Fruit fly (Drosophila melanogaster): Measurements from ENCODE around the gene CG15465.
A peak's percentile ranks its signal among the peaks of the same experiment; 100 is the strongest.

Gene CG15465

dm6 chrX:5152888-5153287, 67.3 kb downstream of the CG15465 start:
- TF ChIP-seq dsf (GFP tag; optimal IDR thresholded peaks at IDR 0.05; ENCODE audit: borderline replicate concordance) (no peak), Myc (optimal IDR thresholded peaks at IDR 0.05) (peak; percentile 33), Hr78 (GFP tag; optimal IDR thresholded peaks at IDR 0.05) (no peak)

dm6 chrX:5164924-5165323, 79.4 kb downstream of the CG15465 start:
- no peak for TF ChIP-seq h (GFP tag; optimal IDR thresholded peaks at IDR 0.05)
- no peak for TF ChIP-seq GATAd (GFP tag; optimal IDR thresholded peaks at IDR 0.05)
- TF ChIP-seq Vsx2 (GFP tag; optimal IDR thresholded peaks at IDR 0.05; ENCODE audit: partially characterized antibody): no peak
- no peak for TF ChIP-seq Mio (GFP tag; optimal IDR thresholded peaks at IDR 0.05)
- no peak for TF ChIP-seq N (GFP tag; optimal IDR thresholded peaks at IDR 0.05)
- no peak for TF ChIP-seq Myc (optimal IDR thresholded peaks at IDR 0.05)
- no peak for TF ChIP-seq rgr (GFP tag; optimal IDR thresholded peaks at IDR 0.05)
- no peak for TF ChIP-seq Hr83 (GFP tag; optimal IDR thresholded peaks at IDR 0.05; ENCODE audit: poor library complexity, severe bottlenecking)
- no peak for TF ChIP-seq woc (GFP tag; optimal IDR thresholded peaks at IDR 0.05)
- TF ChIP-seq Abd-B (GFP tag; optimal IDR thresholded peaks at IDR 0.05): no peak
- no peak for TF ChIP-seq OdsH (GFP tag; optimal IDR thresholded peaks at IDR 0.05)
- no peak for TF ChIP-seq tai (GFP tag; optimal IDR thresholded peaks at IDR 0.05)
- no peak for TF ChIP-seq Dif (GFP tag; optimal IDR thresholded peaks at IDR 0.05; ENCODE audit: partially characterized antibody)
- no peak for TF ChIP-seq dsf (GFP tag; optimal IDR thresholded peaks at IDR 0.05; ENCODE audit: borderline replicate concordance)

- TF ChIP-seq tai (GFP tag; optimal IDR thresholded peaks at IDR 0.05): no peak
- no peak for TF ChIP-seq CG9705 (GFP tag; optimal IDR thresholded peaks at IDR 0.05)
- no peak for TF ChIP-seq GATAd (GFP tag; optimal IDR thresholded peaks at IDR 0.05)
- TF ChIP-seq brk (GFP tag; optimal IDR thresholded peaks at IDR 0.05): no peak
- TF ChIP-seq Abd-B (GFP tag; optimal IDR thresholded peaks at IDR 0.05): no peak
- TF ChIP-seq Dif (GFP tag; optimal IDR thresholded peaks at IDR 0.05; ENCODE audit: partially characterized antibody): no peak
- TF ChIP-seq dl (GFP tag; optimal IDR thresholded peaks at IDR 0.05; ENCODE audit: insufficient read depth in 1 of 2, partially characterized antibody in 2 of 2): no peak
- TF ChIP-seq Hr83 (GFP tag; optimal IDR thresholded peaks at IDR 0.05; ENCODE audit: poor library complexity, severe bottlenecking): no peak
- no peak for TF ChIP-seq Mio (GFP tag; optimal IDR thresholded peaks at IDR 0.05)
- TF ChIP-seq Hnf4 (GFP tag; optimal IDR thresholded peaks at IDR 0.05): no peak
- TF ChIP-seq Sp1 (GFP tag; optimal IDR thresholded peaks at IDR 0.05): no peak
- no peak for TF ChIP-seq dsf (GFP tag; optimal IDR thresholded peaks at IDR 0.05; ENCODE audit: borderline replicate concordance)
- TF ChIP-seq CG32264 (GFP tag; optimal IDR thresholded peaks at IDR 0.05): no peak
- no peak for TF ChIP-seq lola (GFP tag; optimal IDR thresholded peaks at IDR 0.05)
- no peak for TF ChIP-seq HLH106 (tag; optimal IDR thresholded peaks at IDR 0.05)
- TF ChIP-seq psq (GFP tag; optimal IDR thresholded peaks at IDR 0.05): no peak
- no peak for TF ChIP-seq ey (GFP tag; optimal IDR thresholded peaks at IDR 0.05)
- no peak for TF ChIP-seq pan (optimal IDR thresholded peaks at IDR 0.05)
Observed at dm6 chrX:5168193-5168592, 82.6 kb downstream of the CG15465 start.

- TF ChIP-seq Hnf4 (GFP tag; optimal IDR thresholded peaks at IDR 0.05): no peak
- TF ChIP-seq Myc (optimal IDR thresholded peaks at IDR 0.05): no peak
- TF ChIP-seq GATAd (GFP tag; optimal IDR thresholded peaks at IDR 0.05): no peak
- no peak for TF ChIP-seq Dif (GFP tag; optimal IDR thresholded peaks at IDR 0.05; ENCODE audit: partially characterized antibody)
- TF ChIP-seq N (GFP tag; optimal IDR thresholded peaks at IDR 0.05): no peak
- no peak for TF ChIP-seq h (GFP tag; optimal IDR thresholded peaks at IDR 0.05)
- no peak for TF ChIP-seq Mio (GFP tag; optimal IDR thresholded peaks at IDR 0.05)
- no peak for TF ChIP-seq Jra (GFP tag; optimal IDR thresholded peaks at IDR 0.05)
- no peak for TF ChIP-seq Rel (GFP tag; optimal IDR thresholded peaks at IDR 0.05)
- TF ChIP-seq Rel (tag; optimal IDR thresholded peaks at IDR 0.05): no peak
- no peak for TF ChIP-seq Hr78 (GFP tag; optimal IDR thresholded peaks at IDR 0.05)
- no peak for TF ChIP-seq dsf (GFP tag; optimal IDR thresholded peaks at IDR 0.05; ENCODE audit: borderline replicate concordance)
- TF ChIP-seq woc (GFP tag; optimal IDR thresholded peaks at IDR 0.05): no peak
- TF ChIP-seq rgr (GFP tag; optimal IDR thresholded peaks at IDR 0.05): no peak
- no peak for TF ChIP-seq jim (GFP tag; optimal IDR thresholded peaks at IDR 0.05)
- TF ChIP-seq Hr83 (GFP tag; optimal IDR thresholded peaks at IDR 0.05; ENCODE audit: poor library complexity, severe bottlenecking): no peak
- no peak for TF ChIP-seq pan (optimal IDR thresholded peaks at IDR 0.05)
- no peak for TF ChIP-seq foxo (GFP tag; optimal IDR thresholded peaks at IDR 0.05)
- no peak for TF ChIP-seq Abd-B (GFP tag; optimal IDR thresholded peaks at IDR 0.05)
Observed at dm6 chrX:5182269-5182668, 96.7 kb downstream of the CG15465 start, which contains the start of gene CG5062. TSS of gene CG5062 (minus strand) at chrX:5182369.

- no peak for TF ChIP-seq dmrt93B (GFP tag; optimal IDR thresholded peaks at IDR 0.05)
- TF ChIP-seq br (GFP tag; optimal IDR thresholded peaks at IDR 0.05): no peak
Observed at dm6 chrX:5187121-5187520, 101.6 kb downstream of the CG15465 start.
